Worm (Caenorhabditis elegans) whole organism, mixed stage, embryonic: ENCODE data around the gene F01D5.1.

Source experiments
- ceh-39 ChIP-seq: fragments of 150-350 bp; optimal IDR thresholded peaks from 2 replicates; lab custom pipeline; 2014; ENCODE audit warnings: missing biosample characterization, missing genetic modification characterization
- ceh-83 ChIP-seq: fragments of 200-800 bp; sonication (Bioruptor generic); optimal IDR thresholded peaks from 2 replicates; lab custom pipeline; 2018; ENCODE audit warnings: mild to moderate bottlenecking, missing genetic modification characterization, missing compliant biosample characterization
- drap-1 ChIP-seq: fragments of 200-800 bp; sonication (Bioruptor generic); optimal IDR thresholded peaks from 3 replicates; lab custom pipeline; 2018; ENCODE audit warnings: mild to moderate bottlenecking, missing genetic modification characterization, missing compliant biosample characterization
- hlh-1 ChIP-seq: fragments of 150-350 bp; optimal IDR thresholded peaks from 2 replicates; lab custom pipeline; 2014; ENCODE audit warnings: missing biosample characterization, missing genetic modification reagents, missing genetic modification characterization
- lin-32 ChIP-seq: fragments of 200-800 bp; sonication (Bioruptor generic); optimal IDR thresholded peaks from 2 replicates; lab custom pipeline; 2018; ENCODE audit warnings: mild to moderate bottlenecking, missing genetic modification characterization, missing compliant biosample characterization
- lsy-2 ChIP-seq: fragments of 150-350 bp; optimal IDR thresholded peaks from 2 replicates; lab custom pipeline; 2014; ENCODE audit warnings: missing biosample characterization, missing genetic modification characterization
- mep-1 ChIP-seq: fragments of 150-350 bp; optimal IDR thresholded peaks from 2 replicates; lab custom pipeline; 2017; ENCODE audit warnings: missing biosample characterization, missing genetic modification reagents, missing genetic modification characterization, inconsistent platforms
- nhr-237 ChIP-seq: fragments of 150-350 bp; optimal IDR thresholded peaks from 2 replicates; lab custom pipeline; 2014; ENCODE audit warnings: missing biosample characterization, missing genetic modification characterization
- nhr-28 ChIP-seq: fragments of 150-350 bp; optimal IDR thresholded peaks from 2 replicates; lab custom pipeline; 2014; ENCODE audit warnings: missing biosample characterization, missing genetic modification characterization
- pha-4 ChIP-seq: fragments of 150-350 bp; optimal IDR thresholded peaks from 2 replicates; lab custom pipeline; 2018; ENCODE audit warnings: missing biosample characterization, missing genetic modification reagents, missing genetic modification characterization
- tbx-8 ChIP-seq: fragments of 200-800 bp; sonication (Bioruptor generic); optimal IDR thresholded peaks from 2 replicates; lab custom pipeline; 2018; ENCODE audit warnings: mild to moderate bottlenecking, missing genetic modification characterization, moderate library complexity, missing compliant biosample characterization
- unc-62 ChIP-seq: fragments of 150-350 bp; optimal IDR thresholded peaks from 2 replicates; lab custom pipeline; 2014; ENCODE audit warnings: missing biosample characterization, missing genetic modification reagents, missing genetic modification characterization

DNA sequence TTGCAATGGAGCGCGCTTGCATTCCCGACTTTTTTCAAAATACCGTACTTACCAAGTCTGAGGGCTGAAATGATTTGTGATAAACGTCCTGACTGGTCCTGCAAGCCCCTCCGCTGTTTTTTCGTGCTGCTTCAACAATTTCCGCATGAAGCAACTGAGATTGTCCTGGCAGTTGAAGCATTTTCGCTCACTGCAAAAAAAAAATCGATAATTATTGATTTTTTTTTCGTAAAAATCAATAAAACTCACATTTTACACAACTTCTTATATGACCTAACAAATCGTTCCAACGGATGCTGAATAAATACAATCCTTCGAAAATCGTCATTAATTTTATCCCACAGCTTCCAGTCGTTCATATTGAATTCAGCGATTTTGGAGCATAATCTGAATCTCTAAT is 21.5 kb upstream of the F01D5.1 start:
- no peak for TF ChIP-seq ceh-83 (GFP tag; lab: Kevin White, UChicago)
- TF ChIP-seq pha-4 (tag; lab: Kevin White, UChicago), result no peak
- no peak for TF ChIP-seq lsy-2 (tag; lab: Kevin White, UChicago)
- TF ChIP-seq mep-1 (tag; lab: Kevin White, UChicago), result no peak
- no peak for TF ChIP-seq lin-32
- TF ChIP-seq nhr-28, result no peak
- no peak for TF ChIP-seq nhr-237
- TF ChIP-seq tbx-8 (GFP tag; lab: Kevin White, UChicago), result no peak
- TF ChIP-seq ceh-39 (tag; lab: Kevin White, UChicago), result no peak
- TF ChIP-seq unc-62 (GFP tag; lab: Kevin White, UChicago), result no peak
- TF ChIP-seq drap-1 (GFP tag; lab: Kevin White, UChicago), result no peak
- no peak for TF ChIP-seq hlh-1
